Fruit fly (Drosophila melanogaster) whole organism, wandering third instar larva: ENCODE measurements around the gene daed.
A peak's percentile ranks its signal among the peaks of the same experiment; 100 is the strongest.

Source experiments
- Abd-B ChIP-seq: fragments of >200 bp; optimal IDR thresholded peaks from 2 replicates; lab custom pipeline; 2017; ENCODE audit warnings: missing biosample characterization, missing genetic modification characterization
- CG32264 ChIP-seq: fragments of 200-800 bp; sonication (Bioruptor generic); optimal IDR thresholded peaks from 2 replicates; lab custom pipeline; 2016; ENCODE audit warnings: missing biosample characterization, missing genetic modification characterization
- CG9705 ChIP-seq: fragments of 200-800 bp; sonication (Bioruptor generic); optimal IDR thresholded peaks from 2 replicates; lab custom pipeline; 2018; ENCODE audit warnings: missing biosample characterization, mild to moderate bottlenecking, missing genetic modification characterization
- CrebA ChIP-seq: fragments of 200-800 bp; sonication (Bioruptor generic); optimal IDR thresholded peaks from 2 replicates; lab custom pipeline; 2016; ENCODE audit warnings: missing biosample characterization, mild to moderate bottlenecking, missing genetic modification characterization, borderline replicate concordance
- Dfd ChIP-seq: fragments of >200 bp; optimal IDR thresholded peaks from 2 replicates; lab custom pipeline; 2017; ENCODE audit warnings: missing biosample characterization, missing genetic modification characterization
- Dif ChIP-seq: fragments of 200-275, 200-300 bp; sonication (Bioruptor generic); optimal IDR thresholded peaks from 2 replicates; lab custom pipeline; 2018; ENCODE audit warnings: missing biosample characterization, missing genetic modification characterization; ENCODE audit not compliant: partially characterized antibody
- GATAd ChIP-seq: sonication (Bioruptor generic); optimal IDR thresholded peaks from 2 replicates; lab custom pipeline; 2016; ENCODE audit warnings: missing biosample characterization, missing genetic modification characterization
- HLH106 ChIP-seq: fragments of 200-800 bp; optimal IDR thresholded peaks from 3 replicates; lab custom pipeline; 2019; ENCODE audit warnings: missing biosample characterization, mild to moderate bottlenecking, missing genetic modification characterization, moderate library complexity
- Hnf4 ChIP-seq: fragments of 200-800 bp; sonication (Bioruptor generic); optimal IDR thresholded peaks from 2 replicates; lab custom pipeline; 2016; ENCODE audit warnings: missing biosample characterization, mild to moderate bottlenecking, missing genetic modification characterization
- Hr78 ChIP-seq: fragments of >200 bp; optimal IDR thresholded peaks from 2 replicates; lab custom pipeline; 2017; ENCODE audit warnings: missing biosample characterization, missing genetic modification characterization
- Hr83 ChIP-seq: fragments of 200-300 bp; sonication (Bioruptor generic); optimal IDR thresholded peaks from 2 replicates; lab custom pipeline; 2016; ENCODE audit warnings: missing biosample characterization, mild to moderate bottlenecking, missing genetic modification characterization, moderate library complexity; ENCODE audit not compliant: poor library complexity, severe bottlenecking
- Jra ChIP-seq: sonication (Bioruptor generic); optimal IDR thresholded peaks from 2 replicates; lab custom pipeline; 2016; ENCODE audit warnings: missing biosample characterization, missing genetic modification characterization
- Mio ChIP-seq: sonication (Bioruptor generic); optimal IDR thresholded peaks from 2 replicates; lab custom pipeline; 2016; ENCODE audit warnings: missing biosample characterization, missing genetic modification characterization
- Myc ChIP-seq: fragments of >200 bp; optimal IDR thresholded peaks from 2 replicates; lab custom pipeline; 2017
- OdsH ChIP-seq: fragments of 200-800 bp; sonication (Bioruptor generic); optimal IDR thresholded peaks from 2 replicates; lab custom pipeline; 2016; ENCODE audit warnings: missing biosample characterization, mild to moderate bottlenecking, missing genetic modification characterization
- Rel ChIP-seq, 2 experiments: fragments of 200-800 bp; sonication (Bioruptor generic) in 1 of 2; optimal IDR thresholded peaks; 2 replicates in 1 of 2; 3 replicates in 1 of 2; lab custom pipeline; 2016 to 2019; ENCODE audit warnings: mild to moderate bottlenecking in 2 of 2, missing biosample characterization in 2 of 2, missing genetic modification characterization in 2 of 2, moderate library complexity in 1 of 2
- Sp1 ChIP-seq: fragments of 200-800 bp; sonication (Bioruptor generic); optimal IDR thresholded peaks from 3 replicates; lab custom pipeline; 2019; ENCODE audit warnings: missing biosample characterization, mild to moderate bottlenecking, missing genetic modification characterization, moderate library complexity
- Vsx2 ChIP-seq: fragments of 200-300, 225-300 bp; sonication (Bioruptor generic); optimal IDR thresholded peaks from 2 replicates; lab custom pipeline; 2018; ENCODE audit warnings: missing biosample characterization, missing genetic modification characterization; ENCODE audit not compliant: partially characterized antibody
- br ChIP-seq: fragments of 200-800 bp; sonication (Bioruptor generic); optimal IDR thresholded peaks from 2 replicates; lab custom pipeline; 2016; ENCODE audit warnings: missing biosample characterization, missing genetic modification characterization
- brk ChIP-seq: fragments of 200-800 bp; sonication (Bioruptor generic); optimal IDR thresholded peaks from 2 replicates; lab custom pipeline; 2016; ENCODE audit warnings: missing biosample characterization, mild to moderate bottlenecking, missing genetic modification characterization
- dl ChIP-seq, 2 experiments: fragments of 175-275, 200-275 bp in 1 of 2; fragments of 200-275 bp in 1 of 2; sonication (Bioruptor generic); optimal IDR thresholded peaks; lab custom pipeline; 2018; ENCODE audit warnings: mild to moderate bottlenecking in 2 of 2, missing biosample characterization in 2 of 2, missing genetic modification characterization in 2 of 2, moderate library complexity in 2 of 2; ENCODE audit not compliant: partially characterized antibody in 2 of 2, insufficient read depth in 1 of 2
- dmrt93B ChIP-seq: fragments of 200-800 bp; sonication (Bioruptor generic); optimal IDR thresholded peaks from 2 replicates; lab custom pipeline; 2018; ENCODE audit warnings: missing biosample characterization, mild to moderate bottlenecking, missing genetic modification characterization
- dsf ChIP-seq: sonication (Bioruptor generic); optimal IDR thresholded peaks from 2 replicates; lab custom pipeline; 2016; ENCODE audit warnings: missing biosample characterization, missing genetic modification characterization, borderline replicate concordance
- ey ChIP-seq: fragments of 200-800 bp; sonication (Bioruptor generic); optimal IDR thresholded peaks from 2 replicates; lab custom pipeline; 2016; ENCODE audit warnings: missing biosample characterization, missing genetic modification characterization
- foxo ChIP-seq, 2 experiments: fragments of 200-800 bp; sonication (Bioruptor generic); optimal IDR thresholded peaks; 2 replicates in 1 of 2; 3 replicates in 1 of 2; lab custom pipeline; 2016 to 2017; ENCODE audit warnings: missing biosample characterization in 2 of 2, missing genetic modification characterization in 2 of 2
- fru ChIP-seq: fragments of 200-800 bp; sonication (Bioruptor generic); optimal IDR thresholded peaks from 3 replicates; lab custom pipeline; 2016; ENCODE audit warnings: missing biosample characterization, mild to moderate bottlenecking, missing genetic modification characterization
- h ChIP-seq: fragments of 200-800 bp; sonication (Bioruptor generic); optimal IDR thresholded peaks from 3 replicates; lab custom pipeline; 2016; ENCODE audit warnings: missing biosample characterization, mild to moderate bottlenecking, missing genetic modification characterization
- jim ChIP-seq: fragments of 175-275, 200-325 bp; sonication (Bioruptor generic); optimal IDR thresholded peaks from 2 replicates; lab custom pipeline; 2016; ENCODE audit warnings: missing biosample characterization, mild to moderate bottlenecking, missing genetic modification characterization
- lola ChIP-seq: fragments of >200 bp; optimal IDR thresholded peaks from 2 replicates; lab custom pipeline; 2017; ENCODE audit warnings: missing biosample characterization, missing genetic modification characterization
- pan ChIP-seq: fragments of >200 bp; optimal IDR thresholded peaks from 2 replicates; lab custom pipeline; 2017
- psq ChIP-seq: fragments of 200-800 bp; sonication (Bioruptor generic); optimal IDR thresholded peaks from 3 replicates; lab custom pipeline; 2017; ENCODE audit warnings: missing biosample characterization, mild to moderate bottlenecking, missing genetic modification characterization, moderate library complexity
- rgr ChIP-seq: fragments of 200-800 bp; sonication (Bioruptor generic); optimal IDR thresholded peaks from 3 replicates; lab custom pipeline; 2016; ENCODE audit warnings: missing biosample characterization, mild to moderate bottlenecking, missing genetic modification characterization
- sage ChIP-seq: fragments of 200-800 bp; sonication (Bioruptor generic); optimal IDR thresholded peaks from 2 replicates; lab custom pipeline; 2016; ENCODE audit warnings: missing biosample characterization, mild to moderate bottlenecking, missing genetic modification characterization
- sv ChIP-seq: fragments of 200-800 bp; sonication (Bioruptor generic); optimal IDR thresholded peaks from 3 replicates; lab custom pipeline; 2016; ENCODE audit warnings: missing biosample characterization, missing genetic modification characterization
- tai ChIP-seq: sonication (Bioruptor generic); optimal IDR thresholded peaks from 2 replicates; lab custom pipeline; 2016; ENCODE audit warnings: missing biosample characterization, missing genetic modification characterization
- usp ChIP-seq: fragments of >200 bp; optimal IDR thresholded peaks from 2 replicates; lab custom pipeline; 2017; ENCODE audit warnings: missing biosample characterization, missing genetic modification characterization
- woc ChIP-seq: sonication (Bioruptor generic); optimal IDR thresholded peaks from 2 replicates; lab custom pipeline; 2016; ENCODE audit warnings: missing biosample characterization, mild to moderate bottlenecking, missing genetic modification characterization

The daed gene

dm6 chr2L:2226259-2227121 lies 10.4 kb upstream of the daed start, which contains the start of the genes CG15387 and sau:
Gene CG15387 (minus strand): TSS chr2L:2226294.
Gene sau (plus strand): TSS chr2L:2226342.
- no peak for TF ChIP-seq Dfd (GFP tag; lab: Kevin White, UChicago)
- TF ChIP-seq jim (GFP tag; lab: Kevin White, UChicago), result no peak
- peak; percentile 87 for TF ChIP-seq woc (GFP tag; lab: Kevin White, UChicago)
- peak; percentile 91 for TF ChIP-seq CG9705 (GFP tag; lab: Kevin White, UChicago)
- TF ChIP-seq Hr83 (GFP tag; lab: Kevin White, UChicago), result peak; percentile 33
- TF ChIP-seq ey (GFP tag; lab: Kevin White, UChicago), result peak; percentile 90
- peak; percentile 91 for TF ChIP-seq dsf (GFP tag; lab: Kevin White, UChicago)
- peak; percentile 93 for TF ChIP-seq br
- no peak for TF ChIP-seq Hr78 (GFP tag; lab: Kevin White, UChicago)
- peak; percentile 89 for TF ChIP-seq Sp1 (GFP tag; lab: Kevin White, UChicago)
- TF ChIP-seq Jra (GFP tag; lab: Kevin White, UChicago), result peak; percentile 93
- TF ChIP-seq dl (GFP tag; optimal IDR thresholded peaks at IDR 0.05; lab: Kevin White, UChicago; ENCODE audit: insufficient read depth in 1 of 2, partially characterized antibody in 2 of 2), result no peak
- TF ChIP-seq fru (GFP tag; lab: Kevin White, UChicago), result peak; percentile 92
- TF ChIP-seq h (GFP tag; lab: Kevin White, UChicago), result peak; percentile 95
- no peak for TF ChIP-seq Dif (GFP tag; lab: Kevin White, UChicago)
- peak; percentile 96 for TF ChIP-seq Hnf4 (GFP tag; lab: Kevin White, UChicago)
- peak; percentile 62 for TF ChIP-seq Mio (GFP tag; lab: Kevin White, UChicago)
- peak; percentile 89 for TF ChIP-seq OdsH (GFP tag; lab: Kevin White, UChicago)
- TF ChIP-seq Rel (GFP tag; optimal IDR thresholded peaks at IDR 0.05; lab: Kevin White, UChicago), result no peak
- TF ChIP-seq Rel (tag; optimal IDR thresholded peaks at IDR 0.05; lab: Kevin White, UChicago), result peak; percentile 69
- no peak for TF ChIP-seq tai (GFP tag; lab: Kevin White, UChicago)
- TF ChIP-seq HLH106 (tag; lab: Kevin White, UChicago), result peak; percentile 90
- TF ChIP-seq foxo (GFP tag; optimal IDR thresholded peaks at IDR 0.05; lab: Kevin White, UChicago), result peak; percentile 79 to 93
- peak; percentile 86 for TF ChIP-seq CG32264 (GFP tag; lab: Kevin White, UChicago)
- peak; percentile 23 for TF ChIP-seq Myc (lab: Kevin White, UChicago)
- peak; percentile 90 for TF ChIP-seq psq (GFP tag; lab: Kevin White, UChicago)
- no peak for TF ChIP-seq Vsx2 (GFP tag; lab: Kevin White, UChicago)
- TF ChIP-seq sage (GFP tag; lab: Kevin White, UChicago), result peak; percentile 80
- TF ChIP-seq lola (GFP tag; lab: Kevin White, UChicago), result no peak
- TF ChIP-seq dmrt93B (GFP tag; lab: Kevin White, UChicago), result peak; percentile 77
- TF ChIP-seq usp, result no peak
- no peak for TF ChIP-seq CrebA (GFP tag; lab: Kevin White, UChicago)
- TF ChIP-seq GATAd (GFP tag; lab: Kevin White, UChicago), result peak; percentile 91
- peak; percentile 87 for TF ChIP-seq brk
- TF ChIP-seq rgr, result peak; percentile 94
- TF ChIP-seq sv (GFP tag; lab: Kevin White, UChicago), result peak; percentile 84

- TF ChIP-seq Hr83 (GFP tag; lab: Kevin White, UChicago) (no peak), Vsx2 (GFP tag; lab: Kevin White, UChicago) (no peak), Abd-B (no peak), CG32264 (GFP tag; lab: Kevin White, UChicago) (no peak), sage (GFP tag; lab: Kevin White, UChicago) (peak; percentile 9), Jra (GFP tag; lab: Kevin White, UChicago) (no peak), Myc (lab: Kevin White, UChicago) (no peak), Dif (GFP tag; lab: Kevin White, UChicago) (peak; percentile 25), pan (lab: Kevin White, UChicago) (no peak), woc (GFP tag; lab: Kevin White, UChicago) (no peak)
These were observed 6.3 kb upstream of the daed start for dm6 chr2L:2222377-2222776.
